Worm (Caenorhabditis elegans) whole organism, young adult: ENCODE measurements around the gene Y48E1C.2.

Source experiments
- B0336.3 ChIP-seq: fragments of 200-800 bp; sonication (Bioruptor generic); IDR thresholded peaks from 2 replicates; pipeline ENCODE4 v1.3.6; 2022; ENCODE audit warnings: missing genetic modification characterization, missing compliant biosample characterization
- T07F8.4 ChIP-seq: sonication (generic microtip); optimal IDR thresholded peaks from 2 replicates; lab custom pipeline; 2016; ENCODE audit warnings: mild to moderate bottlenecking, missing genetic modification characterization, moderate library complexity, missing compliant biosample characterization
- him-1 ChIP-seq: sonication (generic microtip); optimal IDR thresholded peaks from 2 replicates; lab custom pipeline; 2016; ENCODE audit warnings: missing genotype, missing genetic modification reagents, missing genetic modification characterization, missing compliant biosample characterization
- mes-4 ChIP-seq: sonication (generic microtip); optimal IDR thresholded peaks from 2 replicates; lab custom pipeline; 2016; ENCODE audit warnings: missing genotype, missing genetic modification characterization, missing compliant biosample characterization
- pha-4 ChIP-seq: fragments of 150-350 bp; sonication (generic microtip); optimal IDR thresholded peaks from 2 replicates; lab custom pipeline; 2014; ENCODE audit warnings: missing biosample characterization, missing genetic modification reagents, missing genetic modification characterization
- repo-1 ChIP-seq: sonication (generic microtip); optimal IDR thresholded peaks from 2 replicates; lab custom pipeline; 2017; ENCODE audit warnings: mild to moderate bottlenecking, missing genetic modification characterization, missing compliant biosample characterization
- snpc-3.4 ChIP-seq: sonication (generic microtip); optimal IDR thresholded peaks from 2 replicates; lab custom pipeline; 2017; ENCODE audit warnings: missing genetic modification characterization, mild to moderate bottlenecking, missing compliant biosample characterization, antibody characterized with exemption, moderate library complexity, missing genotype, missing genetic modification reagents
- unc-62 ChIP-seq: fragments of 150-350 bp; optimal IDR thresholded peaks from 2 replicates; lab custom pipeline; 2014; ENCODE audit warnings: missing biosample characterization, missing genetic modification reagents, missing genetic modification characterization

DNA sequence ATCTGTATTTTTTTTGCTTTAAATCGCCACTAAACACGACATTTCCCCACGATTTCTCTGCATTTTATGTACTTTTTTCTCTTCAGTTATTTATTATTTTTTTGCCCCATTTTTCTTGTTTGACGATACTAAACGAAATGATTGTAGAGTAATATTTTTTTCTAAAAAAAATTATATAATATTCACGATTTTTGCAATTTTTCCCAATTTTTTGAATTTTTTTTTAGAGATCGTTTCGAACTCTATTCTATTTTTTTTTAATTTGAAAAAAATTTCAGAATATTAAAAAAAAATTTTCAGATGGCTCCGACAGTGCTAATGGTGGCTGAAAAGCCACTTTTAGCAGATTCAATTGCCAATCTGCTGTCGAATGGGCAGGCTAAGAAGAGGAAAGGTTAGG is 34.9 kb upstream of the Y48E1C.2 start, which contains the start of gene Y48C3A.14:
- no peak for TF ChIP-seq him-1
- no peak for TF ChIP-seq repo-1 (tag; lab: Kevin White, UChicago)
- TF ChIP-seq snpc-3.4 (tag; lab: Kevin White, UChicago) = no peak
- no peak for TF ChIP-seq unc-62 (GFP tag; lab: Kevin White, UChicago)
- TF ChIP-seq B0336.3 (GFP tag; lab: Robert Waterston, UW) = no peak
- TF ChIP-seq T07F8.4 (tag; lab: Kevin White, UChicago) = no peak
- TF ChIP-seq mes-4 (tag; lab: Kevin White, UChicago) = no peak
- TF ChIP-seq pha-4 (tag; lab: Kevin White, UChicago) = no peak
